Fruit fly (Drosophila melanogaster): ENCODE measurements around the gene CG33995.

Gene CG33995

dm6 chr2L:5037402-5037860 is 5.6 kb upstream of the CG33995 start, which contains the start of the genes CG14042 and SP555:
TSS of gene CG14042 (plus strand) at chr2L:5037709.
TSS of gene SP555 (plus strand) at chr2L:5037709.
- TF ChIP-seq Nf-YB (GFP tag; optimal IDR thresholded peaks at IDR 0.05): peak; percentile 52
- TF ChIP-seq CG14860 (GFP tag; IDR thresholded peaks at IDR 0.05; ENCODE audit: partially characterized antibody): no peak
- 0 out of 2 replicates have a peak, but pooled peaks have one; percentile 13 for TF ChIP-seq amos (GFP tag; IDR thresholded peaks at IDR 0.05; ENCODE audit: partially characterized antibody)
- TF ChIP-seq seq (GFP tag; IDR thresholded peaks at IDR 0.05): peak; percentile 93
- TF ChIP-seq crol (GFP tag; IDR thresholded peaks at IDR 0.05): peak; percentile 92
- peak; percentile 14 for TF ChIP-seq CG6854 (GFP tag; optimal IDR thresholded peaks at IDR 0.05)
- no peak for TF ChIP-seq Rfx (GFP tag; IDR thresholded peaks at IDR 0.05)
- TF ChIP-seq CG18476 (GFP tag; optimal IDR thresholded peaks at IDR 0.05): no peak
- no peak for TF ChIP-seq yki (optimal IDR thresholded peaks at IDR 0.05)
- TF ChIP-seq insv (GFP tag; optimal IDR thresholded peaks at IDR 0.05): peak in 1 of 2 experiments; percentile 77
- peak; percentile 30 for TF ChIP-seq CG34376 (GFP tag; optimal IDR thresholded peaks at IDR 0.05)
- 0 out of 2 replicates have a peak, but pooled peaks have one; percentile 31 for TF ChIP-seq wdn (GFP tag; IDR thresholded peaks at IDR 0.05)
- peak; percentile 37; the same call in 1 of the 2 replicates for TF ChIP-seq Drgx (GFP tag; IDR thresholded peaks at IDR 0.05)
- TF ChIP-seq Hand (GFP tag; optimal IDR thresholded peaks at IDR 0.05): peak; percentile 19
- peak; percentile 39 for TF ChIP-seq CG7928 (GFP tag; optimal IDR thresholded peaks at IDR 0.05)
- TF ChIP-seq Bgb (GFP tag; IDR thresholded peaks at IDR 0.05; ENCODE audit: partially characterized antibody): peak; percentile 16; the same call in 1 of the 2 replicates
- peak; percentile 76 for TF ChIP-seq vvl (GFP tag; IDR thresholded peaks at IDR 0.05)
- peak; percentile 63 for TF ChIP-seq sqz (GFP tag; optimal IDR thresholded peaks at IDR 0.05)
- TF ChIP-seq CG18599 (GFP tag; optimal IDR thresholded peaks at IDR 0.05): peak; percentile 12
- TF ChIP-seq CG8290 (GFP tag; optimal IDR thresholded peaks at IDR 0.05): no peak
- TF ChIP-seq CG8290 (tag; optimal IDR thresholded peaks at IDR 0.05): peak in 1 of 2 experiments; percentile 26
- peak; percentile 95 for TF ChIP-seq ewg (GFP tag; optimal IDR thresholded peaks at IDR 0.05)
- TF ChIP-seq CG13894 (tag; optimal IDR thresholded peaks at IDR 0.05): peak; percentile 66
- peak; percentile 96 for TF ChIP-seq pros (GFP tag; optimal IDR thresholded peaks at IDR 0.05)
- no peak for TF ChIP-seq corto (GFP tag; optimal IDR thresholded peaks at IDR 0.05)
- no peak for TF ChIP-seq CG7987 (GFP tag; optimal IDR thresholded peaks at IDR 0.05)
- TF ChIP-seq Fer1 (GFP tag; optimal IDR thresholded peaks at IDR 0.05): peak; percentile 9
- TF ChIP-seq CkIIα-i1 (GFP tag; IDR thresholded peaks at IDR 0.05): no peak
- TF ChIP-seq sr (GFP tag; IDR thresholded peaks at IDR 0.05): no peak
- peak; percentile 7 for TF ChIP-seq Med (GFP tag)
- TF ChIP-seq Pdp1 (GFP tag; optimal IDR thresholded peaks at IDR 0.05): no peak
- TF ChIP-seq CG1832 (GFP tag; optimal IDR thresholded peaks at IDR 0.05): no peak
- TF ChIP-seq Abd-B (GFP tag; optimal IDR thresholded peaks at IDR 0.05): no peak
- TF ChIP-seq pan (optimal IDR thresholded peaks at IDR 0.05): no peak
- no peak for TF ChIP-seq pan (GFP tag; optimal IDR thresholded peaks at IDR 0.05 in 1 of 2, IDR thresholded peaks at IDR 0.05 in 1 of 2)
- TF ChIP-seq grn (GFP tag; optimal IDR thresholded peaks at IDR 0.05): peak; percentile 41
- TF ChIP-seq sd (tag; optimal IDR thresholded peaks at IDR 0.05): peak; percentile 27
- TF ChIP-seq CG6791 (GFP tag; IDR thresholded peaks at IDR 0.05; ENCODE audit: partially characterized antibody): 0 out of 3 replicates have a peak, but pooled peaks have one; percentile 41
- TF ChIP-seq CG13287 (GFP tag; IDR thresholded peaks at IDR 0.05; ENCODE audit: partially characterized antibody): 0 out of 2 replicates have a peak, but pooled peaks have one; percentile 7
- TF ChIP-seq ham (GFP tag; IDR thresholded peaks at IDR 0.05): no peak
- no peak for TF ChIP-seq pum (GFP tag; optimal IDR thresholded peaks at IDR 0.05)
- TF ChIP-seq ci (GFP tag; IDR thresholded peaks at IDR 0.05): 0 out of 3 replicates have a peak, but pooled peaks have one; percentile 16
- TF ChIP-seq abd-A (tag; optimal IDR thresholded peaks at IDR 0.05): peak; percentile 86
- no peak for TF ChIP-seq ash1 (GFP tag; optimal IDR thresholded peaks at IDR 0.05)
- 0 out of 3 replicates have a peak, but pooled peaks have one; percentile 23 for TF ChIP-seq z (GFP tag; IDR thresholded peaks at IDR 0.05)
- no peak for TF ChIP-seq CG6689 (GFP tag; IDR thresholded peaks at IDR 0.05)
- TF ChIP-seq Nf-YC (tag; optimal IDR thresholded peaks at IDR 0.05): peak; percentile 86
- peak; percentile 20 for TF ChIP-seq sens (GFP tag)
- peak; percentile 20 for TF ChIP-seq pzg (GFP tag; optimal IDR thresholded peaks at IDR 0.05)
- peak; percentile 14 for TF ChIP-seq CG6813 (GFP tag; optimal IDR thresholded peaks at IDR 0.05)

Data from whole organism, embryonic.